Fruit fly (Drosophila melanogaster) whole organism, embryonic: ENCODE data around the gene ct.

Experiments used
- B-H1 ChIP-seq: fragments of 200-800 bp; sonication (Bioruptor generic); IDR thresholded peaks from 3 replicates; pipeline ENCODE4 v1.3.6; 2022; ENCODE audit warnings: missing biosample characterization, missing genetic modification characterization
- C15 ChIP-seq: fragments of 200-800 bp; sonication (Bioruptor generic); IDR thresholded peaks from 3 replicates; pipeline ENCODE4 v1.3.6; 2022; ENCODE audit warnings: missing biosample characterization, missing genetic modification characterization
- CG10431 ChIP-seq: fragments of 200-800 bp; sonication (Bioruptor generic); optimal IDR thresholded peaks from 3 replicates; lab custom pipeline; 2018; ENCODE audit warnings: missing biosample characterization, mild to moderate bottlenecking, missing genetic modification characterization
- CG11696 ChIP-seq: fragments of 200-800 bp; sonication (Bioruptor generic); IDR thresholded peaks from 2 replicates; pipeline ENCODE4 v1.3.6; 2022; ENCODE audit warnings: missing biosample characterization, missing genetic modification characterization
- CG13424 ChIP-seq: fragments of 200-800 bp; sonication (Bioruptor generic); optimal IDR thresholded peaks from 2 replicates; lab custom pipeline; 2019; ENCODE audit warnings: missing biosample characterization, mild to moderate bottlenecking, missing genetic modification characterization, moderate library complexity
- CG13624 ChIP-seq: fragments of 200-800 bp; sonication (Bioruptor generic); optimal IDR thresholded peaks from 2 replicates; lab custom pipeline; 2016; ENCODE audit warnings: missing biosample characterization, missing genetic modification characterization
- CG14050 ChIP-seq: fragments of 200-800 bp; sonication (Bioruptor generic); IDR thresholded peaks from 3 replicates; pipeline ENCODE4 v1.3.6; 2022; ENCODE audit warnings: missing biosample characterization, missing genetic modification characterization
- CG14441 ChIP-seq: fragments of 200-800 bp; sonication (Bioruptor generic); IDR thresholded peaks from 2 replicates; pipeline ENCODE4 v1.3.6; 2022; ENCODE audit warnings: missing biosample characterization, missing genetic modification characterization
- CG1602 ChIP-seq: fragments of 200-800 bp; sonication (Bioruptor generic); optimal IDR thresholded peaks from 3 replicates; lab custom pipeline; 2016; ENCODE audit warnings: missing biosample characterization, missing genetic modification characterization
- CG2199 ChIP-seq: fragments of 200-800 bp; sonication (Bioruptor generic); IDR thresholded peaks from 3 replicates; pipeline ENCODE4 v1.3.6; 2022; ENCODE audit warnings: missing biosample characterization, missing genetic modification characterization
- CG2712 ChIP-seq: fragments of 200-800 bp; optimal IDR thresholded peaks from 3 replicates; lab custom pipeline; 2019; ENCODE audit warnings: missing biosample characterization, mild to moderate bottlenecking, missing genetic modification characterization, moderate library complexity
- CG31365 ChIP-seq: fragments of 200-800 bp; sonication (Bioruptor generic); optimal IDR thresholded peaks from 2 replicates; lab custom pipeline; 2018; ENCODE audit warnings: missing biosample characterization, mild to moderate bottlenecking, missing genetic modification characterization
- CG3281 ChIP-seq: fragments of 200-800 bp; sonication (Bioruptor generic); optimal IDR thresholded peaks from 3 replicates; lab custom pipeline; 2017; ENCODE audit warnings: missing biosample characterization, mild to moderate bottlenecking, missing genetic modification characterization
- CG33213 ChIP-seq: fragments of 200-800 bp; sonication (Bioruptor generic); optimal IDR thresholded peaks from 3 replicates; lab custom pipeline; 2016; ENCODE audit warnings: missing biosample characterization, missing genetic modification characterization
- CG3726 ChIP-seq: fragments of 200-800 bp; sonication (Bioruptor generic); IDR thresholded peaks from 3 replicates; pipeline ENCODE4, ENCODE4 v1.3.6; 2022; ENCODE audit warnings: missing biosample characterization, missing genetic modification characterization
- CG3995 ChIP-seq: fragments of 200-800 bp; sonication (Bioruptor generic); optimal IDR thresholded peaks from 3 replicates; lab custom pipeline; 2016; ENCODE audit warnings: missing biosample characterization, missing genetic modification characterization
- CG6683 ChIP-seq: fragments of 200-800 bp; sonication (Bioruptor generic); optimal IDR thresholded peaks from 2 replicates; lab custom pipeline; 2017; ENCODE audit warnings: missing biosample characterization, mild to moderate bottlenecking, missing genetic modification characterization, missing genetic modification reagents
- CG7556 ChIP-seq: fragments of 200-800 bp; sonication (Bioruptor generic); optimal IDR thresholded peaks from 2 replicates; lab custom pipeline; 2017; ENCODE audit warnings: missing biosample characterization, mild to moderate bottlenecking, missing genetic modification characterization
- CG7839 ChIP-seq: fragments of 200-800 bp; sonication (Bioruptor generic); optimal IDR thresholded peaks from 3 replicates; lab custom pipeline; 2018; ENCODE audit warnings: missing biosample characterization, mild to moderate bottlenecking, missing genetic modification characterization, moderate library complexity
- CG9609 ChIP-seq: fragments of 200-800 bp; sonication (Bioruptor generic); optimal IDR thresholded peaks from 3 replicates; lab custom pipeline; 2016; ENCODE audit warnings: missing biosample characterization, missing genetic modification characterization
- Chrac-16 ChIP-seq: fragments of 200-800 bp; sonication (Bioruptor generic); optimal IDR thresholded peaks from 3 replicates; lab custom pipeline; 2016; ENCODE audit warnings: missing biosample characterization, missing genetic modification characterization
- Dip2 ChIP-seq: fragments of 200-800 bp; sonication (Bioruptor generic); IDR thresholded peaks from 2 replicates; pipeline ENCODE4 v1.3.6; 2022; ENCODE audit warnings: missing biosample characterization, missing genetic modification characterization
- Doc2 ChIP-seq: fragments of 200-800 bp; sonication (Bioruptor generic); IDR thresholded peaks from 2 replicates; pipeline ENCODE4 v1.3.6; 2022; ENCODE audit warnings: missing biosample characterization, missing genetic modification characterization
- E2f1 ChIP-seq: fragments of 200-800 bp; sonication (Bioruptor generic); IDR thresholded peaks from 2 replicates; pipeline ENCODE4 v1.3.6; 2022; ENCODE audit warnings: missing biosample characterization, missing genetic modification characterization
- MBD-R2 ChIP-seq: fragments of 200-800 bp; sonication (Bioruptor generic); IDR thresholded peaks from 2 replicates; pipeline ENCODE4 v1.3.6; 2022; ENCODE audit warnings: missing biosample characterization, missing genetic modification characterization
- Mrtf ChIP-seq: fragments of 200-800 bp; sonication (Bioruptor generic); IDR thresholded peaks from 3 replicates; pipeline ENCODE4 v1.3.6; 2022; ENCODE audit warnings: missing biosample characterization, missing genetic modification characterization
- Neu2 ChIP-seq: fragments of 200-800 bp; sonication (Bioruptor generic); optimal IDR thresholded peaks from 3 replicates; lab custom pipeline; 2016; ENCODE audit warnings: missing biosample characterization, missing genetic modification characterization, borderline replicate concordance
- Nf-YC ChIP-seq: fragments of 200-800 bp; optimal IDR thresholded peaks from 3 replicates; lab custom pipeline; 2019; ENCODE audit warnings: missing biosample characterization, mild to moderate bottlenecking, missing genetic modification characterization, moderate library complexity
- PHDP ChIP-seq: fragments of 200-800 bp; sonication (Bioruptor generic); optimal IDR thresholded peaks from 3 replicates; lab custom pipeline; 2018; ENCODE audit warnings: missing biosample characterization, mild to moderate bottlenecking, missing genetic modification characterization, moderate library complexity
- Rx ChIP-seq: fragments of 200-800 bp; sonication (Bioruptor generic); IDR thresholded peaks from 2 replicates; pipeline ENCODE4 v1.3.6; 2022; ENCODE audit warnings: missing biosample characterization, missing genetic modification characterization
- Xbp1 ChIP-seq: fragments of 200-800 bp; sonication (Bioruptor generic); optimal IDR thresholded peaks from 3 replicates; lab custom pipeline; 2016; ENCODE audit warnings: missing biosample characterization, mild to moderate bottlenecking, missing genetic modification characterization
- chif ChIP-seq, 2 experiments: fragments of 200-800 bp; sonication (Bioruptor generic); optimal IDR thresholded peaks; 3 replicates each; lab custom pipeline; 2016; ENCODE audit warnings: missing biosample characterization in 2 of 2, missing genetic modification characterization in 2 of 2
- chn ChIP-seq: fragments of 200-800 bp; sonication (Bioruptor generic); optimal IDR thresholded peaks from 2 replicates; lab custom pipeline; 2016; ENCODE audit warnings: missing biosample characterization, missing genetic modification characterization
- croc ChIP-seq: fragments of 200-800 bp; sonication (Bioruptor generic); conservative IDR thresholded peaks from 3 replicates; pipeline ENCODE4 v1.3.6; 2022; ENCODE audit warnings: missing biosample characterization, missing genetic modification characterization
- dan ChIP-seq: fragments of 200-800 bp; sonication (Bioruptor generic); IDR thresholded peaks from 2 replicates; pipeline ENCODE4 v1.3.6; 2022; ENCODE audit warnings: missing biosample characterization, missing genetic modification characterization
- disco-r ChIP-seq: fragments of 200-800 bp; sonication (Bioruptor generic); optimal IDR thresholded peaks from 2 replicates; lab custom pipeline; 2016; ENCODE audit warnings: missing biosample characterization, missing genetic modification characterization
- dm ChIP-seq: fragments of 200-800 bp; sonication (Bioruptor generic); optimal IDR thresholded peaks from 3 replicates; lab custom pipeline; 2016; ENCODE audit warnings: missing biosample characterization, missing genetic modification characterization
- dmrt11E ChIP-seq: fragments of 200-800 bp; sonication (Bioruptor generic); optimal IDR thresholded peaks from 3 replicates; lab custom pipeline; 2018; ENCODE audit warnings: missing biosample characterization, mild to moderate bottlenecking, missing genetic modification characterization, moderate library complexity
- ewg ChIP-seq: fragments of 200-800 bp; sonication (Bioruptor generic); optimal IDR thresholded peaks from 3 replicates; lab custom pipeline; 2017; ENCODE audit warnings: mild to moderate bottlenecking, missing biosample characterization, missing genetic modification reagents, missing genetic modification characterization
- gcm ChIP-seq: fragments of 200-800 bp; sonication (Bioruptor generic); optimal IDR thresholded peaks from 2 replicates; lab custom pipeline; 2019; ENCODE audit warnings: missing biosample characterization, mild to moderate bottlenecking, missing genetic modification characterization, moderate library complexity
- gro ChIP-seq: fragments of 200-800 bp; sonication (Bioruptor generic); optimal IDR thresholded peaks from 2 replicates; lab custom pipeline; 2016; ENCODE audit warnings: missing biosample characterization, missing genetic modification characterization
- ken ChIP-seq: fragments of 200-800 bp; sonication (Bioruptor generic); IDR thresholded peaks from 3 replicates; pipeline ENCODE4 v1.3.6; 2022; ENCODE audit warnings: missing biosample characterization, missing genetic modification characterization
- mam ChIP-seq: fragments of 200-800 bp; sonication (Bioruptor generic); optimal IDR thresholded peaks from 3 replicates; lab custom pipeline; 2016; ENCODE audit warnings: missing biosample characterization, missing genetic modification characterization
- nerfin-1 ChIP-seq: fragments of 200-800 bp; sonication (Bioruptor generic); optimal IDR thresholded peaks from 3 replicates; lab custom pipeline; 2019; ENCODE audit warnings: missing biosample characterization, mild to moderate bottlenecking, missing genetic modification characterization, moderate library complexity
- pho ChIP-seq: fragments of 200-800 bp; sonication (Bioruptor generic); optimal IDR thresholded peaks from 2 replicates; lab custom pipeline; 2016; ENCODE audit warnings: missing biosample characterization, missing genetic modification characterization
- pros ChIP-seq: fragments of 200-800 bp; sonication (Bioruptor generic); optimal IDR thresholded peaks from 3 replicates; lab custom pipeline; 2019; ENCODE audit warnings: missing biosample characterization, mild to moderate bottlenecking, missing genetic modification characterization, moderate library complexity
- ranshi ChIP-seq: fragments of 200-800 bp; sonication (Bioruptor generic); IDR thresholded peaks from 2 replicates; pipeline ENCODE4 v1.3.6; 2022; ENCODE audit warnings: missing biosample characterization, missing genetic modification characterization
- shn ChIP-seq: fragments of 200-800 bp; sonication (Bioruptor generic); optimal IDR thresholded peaks from 3 replicates; lab custom pipeline; 2016; ENCODE audit warnings: missing biosample characterization, missing genetic modification characterization
- so ChIP-seq: fragments of 200-800 bp; sonication (Bioruptor generic); IDR thresholded peaks from 3 replicates; pipeline ENCODE4 v1.3.6; 2022; ENCODE audit warnings: missing biosample characterization, missing genetic modification characterization
- sqz ChIP-seq: fragments of 200-800 bp; sonication (Bioruptor generic); optimal IDR thresholded peaks from 3 replicates; lab custom pipeline; 2018; ENCODE audit warnings: missing biosample characterization, mild to moderate bottlenecking, missing genetic modification characterization
- toy ChIP-seq: fragments of 200-800 bp; sonication (Bioruptor generic); IDR thresholded peaks from 2 replicates; pipeline ENCODE4 v1.3.6; 2022; ENCODE audit warnings: missing biosample characterization, missing genetic modification characterization
- unpg ChIP-seq: fragments of 200-800 bp; sonication (Bioruptor generic); optimal IDR thresholded peaks from 3 replicates; lab custom pipeline; 2018; ENCODE audit warnings: missing biosample characterization, mild to moderate bottlenecking, missing genetic modification characterization, moderate library complexity

Gene ct

dm6 chrX:7692740-7693064 is 84.5 kb downstream of the ct start (continued):
- TF ChIP-seq CG7556 (GFP tag; lab: Kevin White, UChicago) (peak; percentile 44), ranshi (GFP tag; lab: Robert Waterston, UW) (peak; percentile 79), C15 (0 out of 3 replicates have a peak, but pooled peaks have one; percentile 28), so (GFP tag; lab: Robert Waterston, UW) (peak; percentile 75; the same call in 2 of the 3 replicates), disco-r (GFP tag; lab: Kevin White, UChicago) (peak; percentile 47), gro (GFP tag; lab: Kevin White, UChicago) (peak; percentile 75), pho (GFP tag; lab: Kevin White, UChicago) (peak; percentile 50), chif (GFP tag; optimal IDR thresholded peaks at IDR 0.05; lab: Kevin White, UChicago) (peak; percentile 5 to 55), CG7839 (tag; lab: Kevin White, UChicago) (peak; percentile 88), CG14441 (peak; percentile 82), Mrtf (GFP tag; lab: Robert Waterston, UW) (peak; percentile 53; the same call in 1 of the 3 replicates), chn (GFP tag; lab: Kevin White, UChicago) (peak; percentile 41), CG3726 (GFP tag; lab: Robert Waterston, UW) (peak; percentile 48; the same call in 1 of the 3 replicates), toy (GFP tag; lab: Robert Waterston, UW) (no peak), sqz (GFP tag; lab: Kevin White, UChicago) (no peak), ken (GFP tag; lab: Robert Waterston, UW) (peak; percentile 70; the same call in 2 of the 3 replicates), CG11696 (GFP tag; lab: Robert Waterston, UW) (peak; percentile 56; the same call in 1 of the 2 replicates), ewg (GFP tag; lab: Kevin White, UChicago) (peak; percentile 29), Doc2 (GFP tag; lab: Robert Waterston, UW) (no peak), CG9609 (GFP tag; lab: Kevin White, UChicago) (peak; percentile 60), nerfin-1 (no peak), CG13424 (peak; percentile 70), mam (GFP tag; lab: Kevin White, UChicago) (peak; percentile 73), CG3281 (peak; percentile 76), Nf-YC (tag; lab: Kevin White, UChicago) (no peak), CG2712 (tag; lab: Kevin White, UChicago) (peak; percentile 64), Dip2 (GFP tag; lab: Robert Waterston, UW) (no peak), E2f1 (GFP tag; lab: Robert Waterston, UW) (peak; percentile 67), pros (GFP tag; lab: Kevin White, UChicago) (no peak), CG31365 (tag; lab: Kevin White, UChicago) (peak; percentile 50), CG1602 (GFP tag; lab: Kevin White, UChicago) (peak; percentile 33), MBD-R2 (GFP tag; lab: Robert Waterston, UW) (peak; percentile 53; the same call in 1 of the 2 replicates), Neu2 (GFP tag; lab: Kevin White, UChicago) (no peak), shn (GFP tag; lab: Kevin White, UChicago) (peak; percentile 36), CG3995 (GFP tag; lab: Kevin White, UChicago) (peak; percentile 2), gcm (peak; percentile 24), dan (GFP tag; lab: Robert Waterston, UW) (no peak), CG10431 (no peak), CG33213 (GFP tag; lab: Kevin White, UChicago) (peak; percentile 17), Chrac-16 (GFP tag; lab: Kevin White, UChicago) (peak; percentile 61), CG14050 (GFP tag; lab: Robert Waterston, UW) (peak; percentile 62; the same call in 2 of the 3 replicates), dmrt11E (tag; lab: Kevin White, UChicago) (no peak), unpg (GFP tag; lab: Kevin White, UChicago) (peak; percentile 76), Xbp1 (GFP tag; lab: Kevin White, UChicago) (peak; percentile 66), B-H1 (GFP tag; lab: Robert Waterston, UW) (peak; percentile 49; the same call in 2 of the 3 replicates), CG13624 (GFP tag; lab: Kevin White, UChicago) (peak; percentile 47), croc (no peak), CG6683 (GFP tag; lab: Kevin White, UChicago) (peak; percentile 20), Rx (GFP tag; lab: Robert Waterston, UW) (peak; percentile 55), CG2199 (GFP tag; lab: Robert Waterston, UW) (0 out of 3 replicates have a peak, but pooled peaks have one; percentile 57), PHDP (tag; lab: Kevin White, UChicago) (peak; percentile 76), dm (GFP tag; lab: Kevin White, UChicago) (peak; percentile 26)
